Worm (Caenorhabditis elegans) whole organism, L1 larva: ENCODE data around the gene F22D3.4.

Experiments
- C04F5.9 ChIP-seq: sonication (generic microtip); optimal IDR thresholded peaks from 2 replicates; lab custom pipeline; 2016; ENCODE audit warnings: missing genetic modification characterization, missing compliant biosample characterization
- C16A3.4 ChIP-seq: fragments of 150-350 bp; optimal IDR thresholded peaks from 2 replicates; lab custom pipeline; 2014; ENCODE audit warnings: missing biosample characterization, missing genetic modification characterization
- F16B12.6 ChIP-seq: fragments of 150-350 bp; optimal IDR thresholded peaks from 2 replicates; lab custom pipeline; 2014; ENCODE audit warnings: missing biosample characterization, missing genetic modification characterization
- Y116A8C.19 ChIP-seq: sonication (generic microtip); optimal IDR thresholded peaks from 2 replicates; lab custom pipeline; 2016; ENCODE audit warnings: missing compliant biosample characterization, missing genetic modification characterization, borderline replicate concordance
- alr-1 ChIP-seq: fragments of 200-800 bp; sonication (Bioruptor generic); optimal IDR thresholded peaks from 2 replicates; lab custom pipeline; 2018; ENCODE audit warnings: borderline replicate concordance, mild to moderate bottlenecking, missing genetic modification characterization, missing compliant biosample characterization
- aly-2 ChIP-seq: fragments of 150-350 bp; optimal IDR thresholded peaks from 2 replicates; lab custom pipeline; 2014; ENCODE audit warnings: missing biosample characterization, missing genetic modification characterization
- ama-1 ChIP-seq: fragments of 150-350 bp; optimal IDR thresholded peaks from 2 replicates; lab custom pipeline; 2014
- blmp-1 ChIP-seq: fragments of 150-350 bp; optimal IDR thresholded peaks from 2 replicates; lab custom pipeline; 2014; ENCODE audit warnings: missing biosample characterization, missing genetic modification characterization
- ceh-63 ChIP-seq: fragments of 200-800 bp; sonication (Bioruptor generic); optimal IDR thresholded peaks from 2 replicates; lab custom pipeline; 2018; ENCODE audit warnings: mild to moderate bottlenecking, missing genetic modification characterization, missing compliant biosample characterization
- ceh-8 ChIP-seq: fragments of 200-800 bp; sonication (Bioruptor generic); optimal IDR thresholded peaks from 2 replicates; lab custom pipeline; 2018; ENCODE audit warnings: mild to moderate bottlenecking, missing genetic modification characterization, moderate library complexity, missing compliant biosample characterization
- ceh-82 ChIP-seq, 3 experiments: fragments of 150-350 bp in 1 of 3; sonication (generic microtip) in 2 of 3; optimal IDR thresholded peaks; 2 replicates each; lab custom pipeline; 2014 to 2017; ENCODE audit warnings: missing biosample characterization in 3 of 3, missing genetic modification characterization in 3 of 3
- ceh-88 ChIP-seq: fragments of 200-800 bp; sonication (Bioruptor generic); IDR thresholded peaks from 2 replicates; pipeline ENCODE4 v1.3.6; 2022; ENCODE audit warnings: missing genetic modification characterization, missing compliant biosample characterization
- ceh-90 ChIP-seq: sonication (generic microtip); optimal IDR thresholded peaks from 2 replicates; lab custom pipeline; 2016; ENCODE audit warnings: missing genetic modification characterization, missing compliant biosample characterization
- ces-1 ChIP-seq: fragments of 150-350 bp; optimal IDR thresholded peaks from 2 replicates; lab custom pipeline; 2014; ENCODE audit warnings: missing biosample characterization, missing genetic modification reagents, missing genetic modification characterization
- dpl-1 ChIP-seq, 3 experiments: fragments of 150-350 bp in 2 of 3; sonication (generic microtip) in 1 of 3; optimal IDR thresholded peaks; 2 replicates each; lab custom pipeline; 2014 to 2017; ENCODE audit warnings: missing biosample characterization in 3 of 3, missing genetic modification characterization in 3 of 3, missing genetic modification reagents in 3 of 3
- efl-1 ChIP-seq, 4 experiments: fragments of 150-350 bp; optimal IDR thresholded peaks in 3 of 4; peaks in 1 of 4; 1 replicate in 1 of 4; 2 replicates in 3 of 4; lab custom pipeline; 2014; ENCODE audit warnings: missing biosample characterization in 2 of 4, missing genetic modification characterization in 2 of 4, missing genetic modification reagents in 2 of 4
- ets-5 ChIP-seq: fragments of 200-800 bp; sonication (Bioruptor generic); IDR thresholded peaks from 2 replicates; pipeline ENCODE4 v1.3.6; 2022; ENCODE audit warnings: missing genetic modification characterization, missing compliant biosample characterization
- fkh-4 ChIP-seq: sonication (generic microtip); optimal IDR thresholded peaks from 2 replicates; lab custom pipeline; 2016; ENCODE audit warnings: missing compliant biosample characterization, missing genetic modification characterization, borderline replicate concordance
- fkh-8 ChIP-seq: sonication (generic microtip); optimal IDR thresholded peaks from 2 replicates; lab custom pipeline; 2016; ENCODE audit warnings: mild to moderate bottlenecking, missing genetic modification characterization, missing compliant biosample characterization
- fos-1 ChIP-seq: fragments of 150-350 bp; optimal IDR thresholded peaks from 2 replicates; lab custom pipeline; 2014; ENCODE audit warnings: missing biosample characterization, missing genetic modification characterization
- grh-1 ChIP-seq: fragments of 200-800 bp; sonication (Bioruptor generic); IDR thresholded peaks from 2 replicates; pipeline ENCODE4 v1.3.6; 2022; ENCODE audit warnings: missing genetic modification reagents, missing genetic modification characterization, missing compliant biosample characterization
- hpl-2 ChIP-seq: fragments of 150-350 bp; optimal IDR thresholded peaks from 2 replicates; lab custom pipeline; 2014; ENCODE audit warnings: missing biosample characterization, missing genetic modification reagents, missing genetic modification characterization
- jun-1 ChIP-seq: fragments of 150-350 bp; optimal IDR thresholded peaks from 2 replicates; lab custom pipeline; 2014; ENCODE audit warnings: missing biosample characterization, missing genetic modification reagents, missing genetic modification characterization
- lin-13 ChIP-seq: fragments of 150-350 bp; optimal IDR thresholded peaks from 2 replicates; lab custom pipeline; 2014; ENCODE audit warnings: missing biosample characterization, missing genetic modification reagents, missing genetic modification characterization
- lin-14 ChIP-seq: fragments of 200-800 bp; sonication (Bioruptor generic); optimal IDR thresholded peaks from 2 replicates; lab custom pipeline; 2018; ENCODE audit warnings: mild to moderate bottlenecking, missing genetic modification characterization, moderate library complexity, missing compliant biosample characterization
- lin-15B ChIP-seq: fragments of 150-350 bp; sonication (generic microtip); optimal IDR thresholded peaks from 3 replicates; lab custom pipeline; 2014; ENCODE audit warnings: missing biosample characterization, missing genetic modification characterization
- lin-35 ChIP-seq, 2 experiments: fragments of 150-350 bp; optimal IDR thresholded peaks; 2 replicates each; lab custom pipeline; 2014; ENCODE audit warnings: missing biosample characterization in 2 of 2, missing genetic modification characterization in 2 of 2, missing genetic modification reagents in 2 of 2
- lin-39 ChIP-seq: fragments of 150-350 bp; optimal IDR thresholded peaks from 2 replicates; lab custom pipeline; 2014; ENCODE audit warnings: missing biosample characterization, missing genetic modification reagents, missing genetic modification characterization
- lir-3 ChIP-seq: sonication (generic microtip); optimal IDR thresholded peaks from 2 replicates; lab custom pipeline; 2016; ENCODE audit warnings: mild to moderate bottlenecking, missing genetic modification characterization, moderate library complexity, missing compliant biosample characterization; ENCODE audit not compliant: poor library complexity
- lsy-2 ChIP-seq, 2 experiments: fragments of 150-350 bp; optimal IDR thresholded peaks; 2 replicates each; lab custom pipeline; 2014; ENCODE audit warnings: missing biosample characterization in 2 of 2, missing genetic modification characterization in 2 of 2
- mef-2 ChIP-seq: fragments of 150-350 bp; optimal IDR thresholded peaks from 2 replicates; lab custom pipeline; 2014; ENCODE audit warnings: missing biosample characterization, missing genetic modification characterization
- mep-1 ChIP-seq: fragments of 150-350 bp; optimal IDR thresholded peaks from 2 replicates; lab custom pipeline; 2014; ENCODE audit warnings: missing biosample characterization, missing genetic modification characterization
- nhr-237 ChIP-seq: fragments of 150-350 bp; optimal IDR thresholded peaks from 2 replicates; lab custom pipeline; 2014; ENCODE audit warnings: missing biosample characterization, missing genetic modification characterization
- nhr-47 ChIP-seq: sonication (generic microtip); optimal IDR thresholded peaks from 2 replicates; lab custom pipeline; 2016; ENCODE audit warnings: mild to moderate bottlenecking, missing genetic modification characterization, moderate library complexity, missing compliant biosample characterization
- nhr-76 ChIP-seq: sonication (generic microtip); optimal IDR thresholded peaks from 2 replicates; lab custom pipeline; 2017; ENCODE audit warnings: missing biosample characterization, missing genetic modification characterization
- pag-3 ChIP-seq: sonication (generic microtip); optimal IDR thresholded peaks from 2 replicates; lab custom pipeline; 2017; ENCODE audit warnings: missing genetic modification characterization, mild to moderate bottlenecking, missing compliant biosample characterization, antibody characterized with exemption, borderline replicate concordance; ENCODE audit not compliant: insufficient read depth
- pax-3 ChIP-seq: fragments of 200-800 bp; sonication (Bioruptor generic); optimal IDR thresholded peaks from 2 replicates; lab custom pipeline; 2018; ENCODE audit warnings: mild to moderate bottlenecking, missing genetic modification characterization, moderate library complexity, missing compliant biosample characterization
- pqm-1 ChIP-seq: sonication (generic microtip); optimal IDR thresholded peaks from 3 replicates; lab custom pipeline; 2017; ENCODE audit warnings: missing biosample characterization, missing genetic modification characterization
- skn-1 ChIP-seq: fragments of 150-350 bp; optimal IDR thresholded peaks from 2 replicates; lab custom pipeline; 2014; ENCODE audit warnings: missing biosample characterization, missing genetic modification characterization
- snpc-4 ChIP-seq: fragments of 150-350 bp; optimal IDR thresholded peaks from 2 replicates; lab custom pipeline; 2014; ENCODE audit warnings: missing biosample characterization, missing genetic modification characterization
- sox-4 ChIP-seq: sonication (generic microtip); optimal IDR thresholded peaks from 2 replicates; lab custom pipeline; 2016; ENCODE audit warnings: missing genetic modification characterization, missing compliant biosample characterization
- sptf-1 ChIP-seq: fragments of 150-350 bp; optimal IDR thresholded peaks from 2 replicates; lab custom pipeline; 2014; ENCODE audit warnings: missing biosample characterization, missing genetic modification characterization
- swsn-7 ChIP-seq: sonication (generic microtip); optimal IDR thresholded peaks from 2 replicates; lab custom pipeline; 2016; ENCODE audit warnings: missing genetic modification characterization, missing compliant biosample characterization
- tlp-1 ChIP-seq: fragments of 150-350 bp; optimal IDR thresholded peaks from 2 replicates; lab custom pipeline; 2014; ENCODE audit warnings: missing biosample characterization, missing genetic modification characterization
- unc-30 ChIP-seq: sonication (generic microtip); optimal IDR thresholded peaks from 2 replicates; lab custom pipeline; 2017; ENCODE audit warnings: missing biosample characterization, missing genetic modification characterization
- unc-62 ChIP-seq: fragments of 150-350 bp; optimal IDR thresholded peaks from 2 replicates; lab custom pipeline; 2014; ENCODE audit warnings: missing biosample characterization, missing genetic modification reagents, missing genetic modification characterization
- unc-86 ChIP-seq: sonication (generic microtip); optimal IDR thresholded peaks from 2 replicates; lab custom pipeline; 2016; ENCODE audit warnings: missing genetic modification characterization, missing compliant biosample characterization
- unc-98 ChIP-seq: fragments of 200-800 bp; sonication (Bioruptor generic); IDR thresholded peaks from 2 replicates; pipeline ENCODE4 v1.3.6; 2022; ENCODE audit warnings: missing genetic modification characterization, missing compliant biosample characterization
- vab-15 ChIP-seq: sonication (generic microtip); optimal IDR thresholded peaks from 2 replicates; lab custom pipeline; 2017; ENCODE audit warnings: missing genotype, mild to moderate bottlenecking, missing genetic modification characterization, missing compliant biosample characterization
- xbp-1 ChIP-seq: sonication (generic microtip); optimal IDR thresholded peaks from 2 replicates; lab custom pipeline; 2016; ENCODE audit warnings: missing genetic modification characterization, missing compliant biosample characterization
- zag-1 ChIP-seq: fragments of 150-350 bp; optimal IDR thresholded peaks from 2 replicates; lab custom pipeline; 2014; ENCODE audit warnings: missing biosample characterization, missing genetic modification characterization
- ztf-4 ChIP-seq: fragments of 150-350 bp; optimal IDR thresholded peaks from 2 replicates; lab custom pipeline; 2014; ENCODE audit warnings: missing biosample characterization, missing genetic modification characterization

The F22D3.4 gene

ce11 chrII:6951250-6951806 lies 23.9 kb upstream of the F22D3.4 start, which contains the start of the genes malt-1 and ceh-38:
malt-1 (minus strand) TSS chrII:6951300.
ceh-38 (plus strand) TSS chrII:6951526.
- TF ChIP-seq ceh-88 (GFP tag; lab: Robert Waterston, UW): peak; percentile 84
- TF ChIP-seq fkh-8: peak; percentile 97
- 0 out of 2 replicates have a peak, but pooled peaks have one; percentile 4 for TF ChIP-seq unc-98 (GFP tag; lab: Robert Waterston, UW)
- peak; percentile 96 for TF ChIP-seq zag-1 (tag; lab: Kevin White, UChicago)
- peak; percentile 81 for TF ChIP-seq ama-1 (lab: Kevin White, UChicago)
- peak; percentile 78 for TF ChIP-seq mef-2 (tag; lab: Kevin White, UChicago)
- TF ChIP-seq jun-1 (tag; lab: Kevin White, UChicago): peak; percentile 92
- TF ChIP-seq unc-30 (tag; lab: Kevin White, UChicago): peak; percentile 51
- TF ChIP-seq ztf-4 (tag; lab: Kevin White, UChicago): peak; percentile 94
- peak; percentile 71 for TF ChIP-seq aly-2 (tag; lab: Kevin White, UChicago)
- no peak for TF ChIP-seq tlp-1
- TF ChIP-seq grh-1 (GFP tag; lab: Robert Waterston, UW): peak; percentile 76
- TF ChIP-seq sptf-1 (tag; lab: Kevin White, UChicago): no peak
- TF ChIP-seq mep-1 (tag; lab: Kevin White, UChicago): peak; percentile 97
- TF ChIP-seq lin-15B (tag; lab: Kevin White, UChicago): peak; percentile 74
- TF ChIP-seq alr-1 (tag; lab: Kevin White, UChicago): no peak
- peak; percentile 99 for TF ChIP-seq C04F5.9 (tag; lab: Kevin White, UChicago)
- peak; percentile 94 for TF ChIP-seq fos-1 (tag; lab: Kevin White, UChicago)
- TF ChIP-seq nhr-76: no peak
- TF ChIP-seq unc-86 (tag; lab: Kevin White, UChicago): peak; percentile 97
- TF ChIP-seq efl-1 (optimal IDR thresholded peaks at IDR 0.05; lab: Kevin White, UChicago): peak; percentile 90 to 94
- TF ChIP-seq efl-1 (GFP tag; optimal IDR thresholded peaks at IDR 0.05 in 1 of 2; lab: Kevin White, UChicago): peak; percentile 77 to 98
- TF ChIP-seq lin-14: peak; percentile 98
- peak; percentile 96 for TF ChIP-seq nhr-47 (tag; lab: Kevin White, UChicago)
- peak; percentile 88 to 92 for TF ChIP-seq lin-35 (GFP tag; optimal IDR thresholded peaks at IDR 0.05; lab: Kevin White, UChicago)
- peak; percentile 94 for TF ChIP-seq lin-39 (tag; lab: Kevin White, UChicago)
- peak; percentile 95 for TF ChIP-seq swsn-7 (tag; lab: Kevin White, UChicago)
- TF ChIP-seq ceh-90 (tag; lab: Kevin White, UChicago): peak; percentile 45
- TF ChIP-seq skn-1: peak; percentile 93
- peak; percentile 86 for TF ChIP-seq pax-3 (tag; lab: Kevin White, UChicago)
- TF ChIP-seq dpl-1 (GFP tag; optimal IDR thresholded peaks at IDR 0.05; lab: Kevin White, UChicago): peak; percentile 76 to 85 (median 84)
- no peak for TF ChIP-seq unc-62 (GFP tag; lab: Kevin White, UChicago)
- TF ChIP-seq ceh-63 (GFP tag; lab: Kevin White, UChicago): peak; percentile 84
- TF ChIP-seq blmp-1 (tag; lab: Kevin White, UChicago): peak; percentile 86
- TF ChIP-seq hpl-2 (GFP tag; lab: Kevin White, UChicago): peak; percentile 67
- TF ChIP-seq ces-1 (GFP tag; lab: Kevin White, UChicago): no peak
- TF ChIP-seq vab-15: peak; percentile 78
- peak; percentile 96 for TF ChIP-seq lin-13
- TF ChIP-seq F16B12.6: peak; percentile 64
- peak; percentile 93 for TF ChIP-seq snpc-4 (tag; lab: Kevin White, UChicago)
- TF ChIP-seq pag-3 (tag; lab: Kevin White, UChicago): no peak
- TF ChIP-seq ets-5: no peak
- TF ChIP-seq lsy-2 (tag; optimal IDR thresholded peaks at IDR 0.05; lab: Kevin White, UChicago): peak; percentile 96 to 98
- peak; percentile 87 for TF ChIP-seq lir-3 (tag; lab: Kevin White, UChicago)
- no peak for TF ChIP-seq pqm-1
- TF ChIP-seq xbp-1: peak; percentile 93
- TF ChIP-seq fkh-4 (tag; lab: Kevin White, UChicago): peak; percentile 67
- no peak for TF ChIP-seq Y116A8C.19 (tag; lab: Kevin White, UChicago)
- peak; percentile 76 for TF ChIP-seq sox-4 (tag; lab: Kevin White, UChicago)
- peak; percentile 81 to 94 (median 84) for TF ChIP-seq ceh-82 (tag; optimal IDR thresholded peaks at IDR 0.05; lab: Kevin White, UChicago)
- TF ChIP-seq nhr-237 (tag; lab: Kevin White, UChicago): peak; percentile 90
- TF ChIP-seq C16A3.4 (tag; lab: Kevin White, UChicago): peak; percentile 97
- peak; percentile 71 for TF ChIP-seq ceh-8 (GFP tag; lab: Kevin White, UChicago)
